Fruit fly (Drosophila melanogaster) whole organism, wandering third instar larva: ENCODE data around the gene Mdh2.

Source experiments
- Abd-B ChIP-seq: fragments of >200 bp; optimal IDR thresholded peaks from 2 replicates; lab custom pipeline; 2017; ENCODE audit warnings: missing biosample characterization, missing genetic modification characterization
- CG32264 ChIP-seq: fragments of 200-800 bp; sonication (Bioruptor generic); optimal IDR thresholded peaks from 2 replicates; lab custom pipeline; 2016; ENCODE audit warnings: missing biosample characterization, missing genetic modification characterization
- CrebA ChIP-seq: fragments of 200-800 bp; sonication (Bioruptor generic); optimal IDR thresholded peaks from 2 replicates; lab custom pipeline; 2016; ENCODE audit warnings: missing biosample characterization, mild to moderate bottlenecking, missing genetic modification characterization, borderline replicate concordance
- Dif ChIP-seq: fragments of 200-275, 200-300 bp; sonication (Bioruptor generic); optimal IDR thresholded peaks from 2 replicates; lab custom pipeline; 2018; ENCODE audit warnings: missing biosample characterization, missing genetic modification characterization; ENCODE audit not compliant: partially characterized antibody
- GATAd ChIP-seq: sonication (Bioruptor generic); optimal IDR thresholded peaks from 2 replicates; lab custom pipeline; 2016; ENCODE audit warnings: missing biosample characterization, missing genetic modification characterization
- HLH106 ChIP-seq: fragments of 200-800 bp; optimal IDR thresholded peaks from 3 replicates; lab custom pipeline; 2019; ENCODE audit warnings: missing biosample characterization, mild to moderate bottlenecking, missing genetic modification characterization, moderate library complexity
- Hnf4 ChIP-seq: fragments of 200-800 bp; sonication (Bioruptor generic); optimal IDR thresholded peaks from 2 replicates; lab custom pipeline; 2016; ENCODE audit warnings: missing biosample characterization, mild to moderate bottlenecking, missing genetic modification characterization
- Hr78 ChIP-seq: fragments of >200 bp; optimal IDR thresholded peaks from 2 replicates; lab custom pipeline; 2017; ENCODE audit warnings: missing biosample characterization, missing genetic modification characterization
- Hr83 ChIP-seq: fragments of 200-300 bp; sonication (Bioruptor generic); optimal IDR thresholded peaks from 2 replicates; lab custom pipeline; 2016; ENCODE audit warnings: missing biosample characterization, mild to moderate bottlenecking, missing genetic modification characterization, moderate library complexity; ENCODE audit not compliant: poor library complexity, severe bottlenecking
- Jra ChIP-seq: sonication (Bioruptor generic); optimal IDR thresholded peaks from 2 replicates; lab custom pipeline; 2016; ENCODE audit warnings: missing biosample characterization, missing genetic modification characterization
- N ChIP-seq: fragments of >200 bp; optimal IDR thresholded peaks from 2 replicates; lab custom pipeline; 2018; ENCODE audit warnings: missing biosample characterization, missing external identifiers, missing genetic modification characterization
- OdsH ChIP-seq: fragments of 200-800 bp; sonication (Bioruptor generic); optimal IDR thresholded peaks from 2 replicates; lab custom pipeline; 2016; ENCODE audit warnings: missing biosample characterization, mild to moderate bottlenecking, missing genetic modification characterization
- Rel ChIP-seq, 2 experiments: fragments of 200-800 bp; sonication (Bioruptor generic) in 1 of 2; optimal IDR thresholded peaks; 2 replicates in 1 of 2; 3 replicates in 1 of 2; lab custom pipeline; 2016 to 2019; ENCODE audit warnings: mild to moderate bottlenecking in 2 of 2, missing biosample characterization in 2 of 2, missing genetic modification characterization in 2 of 2, moderate library complexity in 1 of 2
- Sp1 ChIP-seq: fragments of 200-800 bp; sonication (Bioruptor generic); optimal IDR thresholded peaks from 3 replicates; lab custom pipeline; 2019; ENCODE audit warnings: missing biosample characterization, mild to moderate bottlenecking, missing genetic modification characterization, moderate library complexity
- br ChIP-seq: fragments of 200-800 bp; sonication (Bioruptor generic); optimal IDR thresholded peaks from 2 replicates; lab custom pipeline; 2016; ENCODE audit warnings: missing biosample characterization, missing genetic modification characterization
- brk ChIP-seq: fragments of 200-800 bp; sonication (Bioruptor generic); optimal IDR thresholded peaks from 2 replicates; lab custom pipeline; 2016; ENCODE audit warnings: missing biosample characterization, mild to moderate bottlenecking, missing genetic modification characterization
- dl ChIP-seq, 2 experiments: fragments of 175-275, 200-275 bp in 1 of 2; fragments of 200-275 bp in 1 of 2; sonication (Bioruptor generic); optimal IDR thresholded peaks; lab custom pipeline; 2018; ENCODE audit warnings: mild to moderate bottlenecking in 2 of 2, missing biosample characterization in 2 of 2, missing genetic modification characterization in 2 of 2, moderate library complexity in 2 of 2; ENCODE audit not compliant: partially characterized antibody in 2 of 2, insufficient read depth in 1 of 2
- dsf ChIP-seq: sonication (Bioruptor generic); optimal IDR thresholded peaks from 2 replicates; lab custom pipeline; 2016; ENCODE audit warnings: missing biosample characterization, missing genetic modification characterization, borderline replicate concordance
- ey ChIP-seq: fragments of 200-800 bp; sonication (Bioruptor generic); optimal IDR thresholded peaks from 2 replicates; lab custom pipeline; 2016; ENCODE audit warnings: missing biosample characterization, missing genetic modification characterization
- foxo ChIP-seq, 2 experiments: fragments of 200-800 bp; sonication (Bioruptor generic); optimal IDR thresholded peaks; 2 replicates in 1 of 2; 3 replicates in 1 of 2; lab custom pipeline; 2016 to 2017; ENCODE audit warnings: missing biosample characterization in 2 of 2, missing genetic modification characterization in 2 of 2
- fru ChIP-seq: fragments of 200-800 bp; sonication (Bioruptor generic); optimal IDR thresholded peaks from 3 replicates; lab custom pipeline; 2016; ENCODE audit warnings: missing biosample characterization, mild to moderate bottlenecking, missing genetic modification characterization
- h ChIP-seq: fragments of 200-800 bp; sonication (Bioruptor generic); optimal IDR thresholded peaks from 3 replicates; lab custom pipeline; 2016; ENCODE audit warnings: missing biosample characterization, mild to moderate bottlenecking, missing genetic modification characterization
- jim ChIP-seq: fragments of 175-275, 200-325 bp; sonication (Bioruptor generic); optimal IDR thresholded peaks from 2 replicates; lab custom pipeline; 2016; ENCODE audit warnings: missing biosample characterization, mild to moderate bottlenecking, missing genetic modification characterization
- lola ChIP-seq: fragments of >200 bp; optimal IDR thresholded peaks from 2 replicates; lab custom pipeline; 2017; ENCODE audit warnings: missing biosample characterization, missing genetic modification characterization
- psq ChIP-seq: fragments of 200-800 bp; sonication (Bioruptor generic); optimal IDR thresholded peaks from 3 replicates; lab custom pipeline; 2017; ENCODE audit warnings: missing biosample characterization, mild to moderate bottlenecking, missing genetic modification characterization, moderate library complexity
- rgr ChIP-seq: fragments of 200-800 bp; sonication (Bioruptor generic); optimal IDR thresholded peaks from 3 replicates; lab custom pipeline; 2016; ENCODE audit warnings: missing biosample characterization, mild to moderate bottlenecking, missing genetic modification characterization
- sage ChIP-seq: fragments of 200-800 bp; sonication (Bioruptor generic); optimal IDR thresholded peaks from 2 replicates; lab custom pipeline; 2016; ENCODE audit warnings: missing biosample characterization, mild to moderate bottlenecking, missing genetic modification characterization
- tai ChIP-seq: sonication (Bioruptor generic); optimal IDR thresholded peaks from 2 replicates; lab custom pipeline; 2016; ENCODE audit warnings: missing biosample characterization, missing genetic modification characterization
- usp ChIP-seq: fragments of >200 bp; optimal IDR thresholded peaks from 2 replicates; lab custom pipeline; 2017; ENCODE audit warnings: missing biosample characterization, missing genetic modification characterization
- woc ChIP-seq: sonication (Bioruptor generic); optimal IDR thresholded peaks from 2 replicates; lab custom pipeline; 2016; ENCODE audit warnings: missing biosample characterization, mild to moderate bottlenecking, missing genetic modification characterization

The Mdh2 gene

DNA sequence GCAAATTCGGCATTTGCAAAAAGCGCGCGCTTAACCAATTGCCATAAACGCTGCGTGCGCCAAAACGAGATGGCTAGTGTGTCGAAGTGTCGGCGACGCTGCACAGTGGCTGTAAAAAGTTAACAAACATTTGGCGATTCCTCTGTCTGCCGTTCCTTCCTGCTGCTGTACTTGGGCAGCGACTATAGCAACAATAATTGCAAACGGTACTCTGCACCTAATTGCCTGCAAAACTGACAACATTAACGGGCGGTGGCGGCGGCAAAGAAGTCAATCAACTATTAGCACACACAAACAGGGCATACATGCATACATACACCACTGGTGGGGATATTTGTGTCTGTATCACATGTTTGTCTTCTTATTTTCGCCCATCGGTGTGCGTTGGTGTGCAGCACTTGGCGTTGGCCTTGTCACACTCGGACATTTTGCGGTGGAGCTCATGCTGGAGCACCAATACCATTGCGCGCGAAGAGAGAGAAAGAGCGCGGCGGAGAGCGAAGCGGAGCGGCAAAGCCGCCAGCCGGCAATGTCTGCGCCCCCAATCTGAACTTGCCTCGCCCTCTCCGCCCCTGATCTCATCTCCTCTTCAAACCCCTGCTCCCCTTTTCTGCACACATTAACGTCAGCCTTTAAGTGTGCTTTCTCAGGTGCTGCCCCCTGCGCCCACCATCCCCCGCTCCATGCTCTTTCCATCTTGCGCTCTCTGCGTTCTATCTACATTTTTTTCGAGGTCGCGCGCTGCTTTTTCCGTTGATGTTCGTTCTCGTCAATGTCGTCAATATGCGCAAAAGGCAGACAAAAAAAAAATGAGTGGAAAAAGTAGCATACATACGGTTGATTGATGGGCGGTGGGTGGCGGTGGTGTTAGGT lies 18.2 kb downstream of the Mdh2 start:
- TF ChIP-seq lola (GFP tag; lab: Kevin White, UChicago) (no peak), fru (GFP tag; lab: Kevin White, UChicago) (peak; percentile 40), Dif (GFP tag; lab: Kevin White, UChicago) (peak; percentile 97), CG32264 (GFP tag; lab: Kevin White, UChicago) (no peak), h (GFP tag; lab: Kevin White, UChicago) (peak; percentile 73), tai (GFP tag; lab: Kevin White, UChicago) (no peak), OdsH (GFP tag; lab: Kevin White, UChicago) (peak; percentile 22), Abd-B (peak; percentile 16), N (GFP tag; lab: Kevin White, UChicago) (peak; percentile 70), jim (GFP tag; lab: Kevin White, UChicago) (no peak), dl (GFP tag; optimal IDR thresholded peaks at IDR 0.05; lab: Kevin White, UChicago; ENCODE audit: insufficient read depth in 1 of 2, partially characterized antibody in 2 of 2) (peak; percentile 94 to 97), Hnf4 (GFP tag; lab: Kevin White, UChicago) (peak; percentile 31), rgr (GFP tag; lab: Kevin White, UChicago) (peak; percentile 33), ey (GFP tag; lab: Kevin White, UChicago) (no peak), brk (no peak), usp (GFP tag; lab: Kevin White, UChicago) (no peak), GATAd (no peak), Sp1 (GFP tag; lab: Kevin White, UChicago) (no peak), woc (GFP tag; lab: Kevin White, UChicago) (peak; percentile 49), Hr78 (GFP tag; lab: Kevin White, UChicago) (peak; percentile 36), psq (GFP tag; lab: Kevin White, UChicago) (peak; percentile 91), Hr83 (peak; percentile 86), Rel (GFP tag; optimal IDR thresholded peaks at IDR 0.05; lab: Kevin White, UChicago) (no peak), Rel (tag; optimal IDR thresholded peaks at IDR 0.05; lab: Kevin White, UChicago) (peak; percentile 91), CrebA (GFP tag; lab: Kevin White, UChicago) (no peak), HLH106 (tag; lab: Kevin White, UChicago) (peak; percentile 18), foxo (GFP tag; optimal IDR thresholded peaks at IDR 0.05; lab: Kevin White, UChicago) (peak in 1 of 2 experiments; percentile 23), br (GFP tag; lab: Kevin White, UChicago) (peak; percentile 31), Jra (GFP tag; lab: Kevin White, UChicago) (peak; percentile 16)

DNA sequence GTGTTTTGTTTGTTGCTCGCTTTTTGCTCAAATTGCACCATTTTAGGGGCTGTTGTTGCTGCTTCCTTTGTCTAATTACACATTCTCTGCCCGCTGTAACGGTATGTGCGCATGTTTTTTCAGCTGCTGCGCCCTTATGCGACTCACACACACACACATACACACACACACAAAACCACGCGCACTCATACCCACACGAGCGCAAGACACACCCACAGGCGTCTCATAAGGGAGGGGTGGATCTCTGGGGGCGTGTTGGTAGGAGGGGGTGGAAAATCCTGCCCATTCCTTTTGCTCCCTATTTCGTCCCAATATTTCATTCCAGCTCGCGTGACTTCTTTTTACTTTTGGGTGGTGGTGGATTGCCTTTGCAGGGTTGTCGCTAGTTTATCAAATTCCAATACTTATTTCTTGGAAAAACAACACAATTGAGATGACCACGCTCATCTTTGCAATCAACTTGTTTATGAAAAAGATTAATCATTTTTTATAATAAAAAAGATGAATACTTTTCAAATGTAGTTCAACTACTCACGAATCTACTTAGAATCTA lies 18.9 kb downstream of the Mdh2 start:
- TF ChIP-seq Hr78 (GFP tag; lab: Kevin White, UChicago) (no peak), Jra (GFP tag; lab: Kevin White, UChicago) (no peak), dl (GFP tag; optimal IDR thresholded peaks at IDR 0.05; lab: Kevin White, UChicago; ENCODE audit: insufficient read depth in 1 of 2, partially characterized antibody in 2 of 2) (no peak), dsf (GFP tag; lab: Kevin White, UChicago) (no peak), tai (GFP tag; lab: Kevin White, UChicago) (no peak), Sp1 (GFP tag; lab: Kevin White, UChicago) (no peak), Abd-B (no peak), br (GFP tag; lab: Kevin White, UChicago) (no peak), sage (GFP tag; lab: Kevin White, UChicago) (no peak), Rel (GFP tag; optimal IDR thresholded peaks at IDR 0.05; lab: Kevin White, UChicago) (no peak), Rel (tag; optimal IDR thresholded peaks at IDR 0.05; lab: Kevin White, UChicago) (no peak), woc (GFP tag; lab: Kevin White, UChicago) (no peak)

DNA sequence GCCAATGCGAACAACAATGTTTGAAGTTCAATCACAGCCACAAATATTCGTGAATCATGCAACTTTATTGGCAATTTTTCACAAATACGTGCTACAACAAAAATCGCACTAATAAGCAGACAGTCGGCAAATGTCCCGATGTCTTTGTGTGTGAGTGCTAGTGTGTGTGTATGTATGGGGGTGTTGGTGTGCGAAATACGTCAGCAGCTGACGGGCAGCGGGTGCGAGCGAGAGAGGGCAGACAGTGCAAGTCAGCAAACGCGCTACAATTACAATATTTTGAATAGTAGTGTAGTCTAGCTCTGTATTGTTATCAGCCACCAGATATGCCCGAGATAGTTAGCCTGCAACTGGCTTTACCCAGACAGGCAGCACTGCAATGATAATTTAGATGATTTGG lies 19.8 kb downstream of the Mdh2 start:
- TF ChIP-seq fru (GFP tag; lab: Kevin White, UChicago) = no peak
- no peak for TF ChIP-seq Rel (GFP tag; optimal IDR thresholded peaks at IDR 0.05; lab: Kevin White, UChicago)
- TF ChIP-seq Rel (tag; optimal IDR thresholded peaks at IDR 0.05; lab: Kevin White, UChicago) = peak; percentile 14
